Fruit fly (Drosophila melanogaster) S2 (cell line): ENCODE measurements around the gene Nf-YA.

Source experiments
- CG8478 ChIP-seq: fragments of >200 bp; optimal IDR thresholded peaks from 2 replicates; lab custom pipeline; 2018
- CTCF ChIP-seq, 2 experiments: fragments of >200 bp; optimal IDR thresholded peaks; 2 replicates each; lab custom pipeline; 2018

DNA sequence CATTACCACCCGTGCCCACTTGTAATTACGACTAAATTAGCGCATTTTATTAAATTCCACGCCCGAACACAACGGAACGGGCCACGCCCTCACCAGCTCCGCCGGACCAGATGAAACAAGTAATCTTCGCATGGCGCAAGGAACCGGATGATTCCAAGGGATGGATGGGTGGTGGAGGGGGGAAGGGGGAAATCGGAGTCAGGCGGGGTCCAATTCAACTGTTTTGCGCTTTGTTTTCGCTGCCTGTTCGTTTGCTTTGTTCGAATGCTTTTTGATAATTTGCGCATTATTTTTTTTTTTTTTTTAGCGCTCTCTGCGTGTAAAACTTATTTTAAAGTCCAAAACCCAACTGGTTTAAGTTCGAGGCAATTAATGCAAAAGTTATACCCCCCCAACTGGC lies 45.4 kb downstream of the Nf-YA start:
- no peak for TF ChIP-seq CG8478
- TF ChIP-seq CTCF (optimal IDR thresholded peaks at IDR 0.05; lab: Kevin White, UChicago), result no peak
